Worm (Caenorhabditis elegans): Measurements from ENCODE around the gene gtf-2H1.

gtf-2H1 gene

DNA sequence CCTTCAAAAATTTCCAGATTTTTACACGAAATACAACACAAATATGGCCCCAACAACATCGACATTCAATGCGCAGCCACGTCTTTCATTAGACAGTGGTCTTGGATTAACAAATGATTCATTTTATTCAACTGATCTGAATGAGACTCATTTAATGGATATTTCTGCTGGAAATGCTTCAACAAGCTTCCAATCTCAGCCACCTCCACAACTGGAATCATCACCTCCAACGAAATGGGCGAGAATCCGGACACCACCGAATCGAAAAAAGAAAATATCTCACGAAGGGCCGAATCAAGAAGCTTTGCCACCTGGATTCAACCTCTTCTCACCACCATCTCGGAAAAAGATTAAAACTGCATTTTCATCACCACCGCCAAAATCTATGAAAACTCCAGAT lies 51.9 kb downstream of the gtf-2H1 start:
- TF ChIP-seq let-607 (tag; optimal IDR thresholded peaks at IDR 0.05) (no peak), ZK185.1 (tag; optimal IDR thresholded peaks at IDR 0.05; ENCODE audit: poor library complexity, severe bottlenecking) (no peak), sptf-2 (GFP tag; optimal IDR thresholded peaks at IDR 0.05) (no peak), F55B11.4 (tag; optimal IDR thresholded peaks at IDR 0.05; ENCODE audit: borderline replicate concordance, insufficient read depth) (no peak), bed-1 (GFP tag; IDR thresholded peaks at IDR 0.05) (no peak), mxl-1 (tag; optimal IDR thresholded peaks at IDR 0.05) (no peak), zfh-2 (GFP tag; conservative IDR thresholded peaks at IDR 0.05) (no peak), tlf-1 (GFP tag; optimal IDR thresholded peaks at IDR 0.05) (no peak), F49E8.2 (tag; optimal IDR thresholded peaks at IDR 0.05; ENCODE audit: insufficient read depth) (no peak), ztf-6 (GFP tag; IDR thresholded peaks at IDR 0.05) (no peak), nhr-90 (tag; optimal IDR thresholded peaks at IDR 0.05) (no peak), F33H1.4 (GFP tag; IDR thresholded peaks at IDR 0.05) (no peak), xnd-1 (tag; optimal IDR thresholded peaks at IDR 0.05) (no peak), cebp-2 (GFP tag; IDR thresholded peaks at IDR 0.05) (no peak), lsy-27 (tag; optimal IDR thresholded peaks at IDR 0.05; ENCODE audit: borderline replicate concordance, insufficient read depth) (no peak), sdz-38 (tag; optimal IDR thresholded peaks at IDR 0.05) (no peak), Y56A3A.18 (GFP tag; IDR thresholded peaks at IDR 0.05) (no peak), B0336.3 (GFP tag; IDR thresholded peaks at IDR 0.05) (no peak), F57C9.4 (tag; optimal IDR thresholded peaks at IDR 0.05) (no peak)

DNA sequence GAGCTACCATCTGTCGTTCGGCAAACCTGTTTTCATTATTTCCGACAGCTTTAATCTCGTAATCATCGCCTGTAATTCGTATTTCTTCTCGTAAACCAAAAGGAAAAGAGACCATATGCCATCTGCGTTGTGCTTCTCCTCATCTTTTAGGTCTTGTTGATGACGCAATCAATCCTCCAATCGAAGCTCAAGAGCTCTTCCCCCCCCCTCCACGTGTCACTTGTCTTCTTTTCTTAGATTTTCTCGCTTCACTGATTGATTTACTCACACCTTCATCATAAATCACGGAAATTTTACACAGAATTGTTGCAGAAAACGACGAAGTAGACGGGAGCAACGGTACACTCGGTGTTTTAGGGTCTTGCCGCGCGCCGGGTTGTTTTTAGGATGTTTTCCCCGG lies 52.9 kb downstream of the gtf-2H1 start, which contains the start of gene tcl-2:
tcl-2 (plus strand) TSS at position 388 of the 400 bp plus-strand sequence.
- no peak for TF ChIP-seq attf-3 (GFP tag; conservative IDR thresholded peaks at IDR 0.05)

ce11 chrIV:177487-177886 lies 54.1 kb downstream of the gtf-2H1 start:
- no peak for TF ChIP-seq madf-3 (GFP tag; IDR thresholded peaks at IDR 0.05)
- TF ChIP-seq hmg-1.2 (GFP tag; IDR thresholded peaks at IDR 0.05), result no peak
- TF ChIP-seq ZK185.1 (tag; optimal IDR thresholded peaks at IDR 0.05; ENCODE audit: poor library complexity, severe bottlenecking), result no peak
- no peak for TF ChIP-seq atf-7 (tag; optimal IDR thresholded peaks at IDR 0.05)
- TF ChIP-seq F22D6.2 (tag; optimal IDR thresholded peaks at IDR 0.05), result no peak
- no peak for TF ChIP-seq die-1 (tag; optimal IDR thresholded peaks at IDR 0.05)
- no peak for TF ChIP-seq hsf-1 (GFP tag; IDR thresholded peaks at IDR 0.05)
- TF ChIP-seq sdz-38 (tag; optimal IDR thresholded peaks at IDR 0.05), result no peak
- no peak for TF ChIP-seq chd-7 (tag; optimal IDR thresholded peaks at IDR 0.05)
- no peak for TF ChIP-seq F37B4.10 (GFP tag; IDR thresholded peaks at IDR 0.05)
- TF ChIP-seq K11D2.4 (GFP tag; IDR thresholded peaks at IDR 0.05), result no peak
- no peak for TF ChIP-seq lag-1 (GFP tag; IDR thresholded peaks at IDR 0.05)

- TF ChIP-seq zfh-2 (GFP tag; conservative IDR thresholded peaks at IDR 0.05), result peak; percentile 75
- no peak for TF ChIP-seq lin-54 (GFP tag; optimal IDR thresholded peaks at IDR 0.05)
- no peak for TF ChIP-seq unc-130 (GFP tag; optimal IDR thresholded peaks at IDR 0.05)
- no peak for TF ChIP-seq let-526 (GFP tag; IDR thresholded peaks at IDR 0.05)
- TF ChIP-seq ceh-27 (GFP tag; optimal IDR thresholded peaks at IDR 0.05), result peak; percentile 34
- TF ChIP-seq F52B5.7 (tag; optimal IDR thresholded peaks at IDR 0.05), result no peak
- TF ChIP-seq nhr-120 (GFP tag; IDR thresholded peaks at IDR 0.05), result no peak
- peak; percentile 78; the same call in 1 of the 2 replicates for TF ChIP-seq egrh-3 (GFP tag; IDR thresholded peaks at IDR 0.05)
- TF ChIP-seq ztf-6 (GFP tag; IDR thresholded peaks at IDR 0.05), result no peak
Observed at ce11 chrIV:175698-176097, 55.9 kb downstream of the gtf-2H1 start.

All from whole organism, young adult.